Worm (Caenorhabditis elegans) whole organism, late embryonic: ENCODE results near the gene T22F7.4.
A peak's percentile ranks its signal among the peaks of the same experiment; 100 is the strongest.

Experiments
- C08G9.2 ChIP-seq: sonication (generic microtip); optimal IDR thresholded peaks from 2 replicates; lab custom pipeline; 2016; ENCODE audit warnings: mild to moderate bottlenecking, missing genetic modification characterization, moderate library complexity, missing compliant biosample characterization
- C38D4.7 ChIP-seq: fragments of 200-800 bp; sonication (Bioruptor generic); optimal IDR thresholded peaks from 2 replicates; lab custom pipeline; 2018; ENCODE audit warnings: mild to moderate bottlenecking, missing genetic modification characterization, moderate library complexity, missing compliant biosample characterization
- F13H6.1 ChIP-seq: sonication (generic microtip); optimal IDR thresholded peaks from 2 replicates; lab custom pipeline; 2016; ENCODE audit warnings: missing genetic modification characterization, missing compliant biosample characterization
- K02D7.2 ChIP-seq: sonication (generic microtip); optimal IDR thresholded peaks from 2 replicates; lab custom pipeline; 2017; ENCODE audit warnings: mild to moderate bottlenecking, missing genetic modification characterization, missing compliant biosample characterization
- K09A11.1 ChIP-seq: sonication (generic microtip); optimal IDR thresholded peaks from 2 replicates; lab custom pipeline; 2017; ENCODE audit warnings: antibody characterized with exemption, mild to moderate bottlenecking, missing genetic modification characterization, missing compliant biosample characterization; ENCODE audit not compliant: insufficient read depth
- T23F11.4 ChIP-seq: fragments of 200-800 bp; sonication (Bioruptor generic); optimal IDR thresholded peaks from 2 replicates; lab custom pipeline; 2018; ENCODE audit warnings: mild to moderate bottlenecking, missing genetic modification characterization, missing compliant biosample characterization
- Y22D7AL.16 ChIP-seq: sonication (generic microtip); optimal IDR thresholded peaks from 2 replicates; lab custom pipeline; 2016; ENCODE audit warnings: missing genetic modification characterization, missing compliant biosample characterization
- ahr-1 ChIP-seq: sonication (generic microtip); optimal IDR thresholded peaks from 2 replicates; lab custom pipeline; 2016; ENCODE audit warnings: missing genetic modification characterization, missing compliant biosample characterization
- ama-1 ChIP-seq: fragments of 150-350 bp; optimal IDR thresholded peaks from 2 replicates; lab custom pipeline; 2014
- ceh-14 ChIP-seq: sonication (generic microtip); optimal IDR thresholded peaks from 2 replicates; lab custom pipeline; 2016; ENCODE audit warnings: missing genotype, missing genetic modification characterization, missing compliant biosample characterization
- ceh-18 ChIP-seq: sonication (generic microtip); optimal IDR thresholded peaks from 2 replicates; lab custom pipeline; 2016; ENCODE audit warnings: missing genetic modification characterization, missing compliant biosample characterization
- ceh-2 ChIP-seq: sonication (generic microtip); optimal IDR thresholded peaks from 2 replicates; lab custom pipeline; 2016; ENCODE audit warnings: missing genotype, missing genetic modification characterization, missing compliant biosample characterization
- ceh-22 ChIP-seq: sonication (generic microtip); optimal IDR thresholded peaks from 2 replicates; lab custom pipeline; 2017; ENCODE audit warnings: missing biosample characterization, missing genetic modification characterization
- ceh-24 ChIP-seq: sonication (generic microtip); optimal IDR thresholded peaks from 2 replicates; lab custom pipeline; 2016; ENCODE audit warnings: mild to moderate bottlenecking, missing genetic modification characterization, missing compliant biosample characterization
- ceh-31 ChIP-seq: sonication (generic microtip); optimal IDR thresholded peaks from 2 replicates; lab custom pipeline; 2016; ENCODE audit warnings: missing genetic modification characterization, missing compliant biosample characterization
- ceh-34 ChIP-seq: sonication (generic microtip); optimal IDR thresholded peaks from 2 replicates; lab custom pipeline; 2016; ENCODE audit warnings: mild to moderate bottlenecking, missing genetic modification characterization, missing compliant biosample characterization
- ceh-45 ChIP-seq: fragments of 200-800 bp; sonication (Bioruptor generic); IDR thresholded peaks from 2 replicates; pipeline ENCODE4 v1.3.6; 2022; ENCODE audit warnings: missing genetic modification reagents, missing genetic modification characterization, missing compliant biosample characterization
- ceh-48 ChIP-seq: sonication (generic microtip); optimal IDR thresholded peaks from 2 replicates; lab custom pipeline; 2016; ENCODE audit warnings: missing genetic modification characterization, inconsistent platforms, missing compliant biosample characterization
- ceh-6 ChIP-seq: fragments of 200-800 bp; sonication (Bioruptor generic); optimal IDR thresholded peaks from 2 replicates; lab custom pipeline; 2018; ENCODE audit warnings: mild to moderate bottlenecking, missing genetic modification characterization, missing compliant biosample characterization
- ceh-9 ChIP-seq: sonication (generic microtip); optimal IDR thresholded peaks from 2 replicates; lab custom pipeline; 2016; ENCODE audit warnings: mild to moderate bottlenecking, missing genetic modification characterization, inconsistent platforms, missing compliant biosample characterization
- che-1 ChIP-seq: sonication (generic microtip); optimal IDR thresholded peaks from 2 replicates; lab custom pipeline; 2016; ENCODE audit warnings: mild to moderate bottlenecking, missing genetic modification characterization, missing compliant biosample characterization
- dmd-4 ChIP-seq: sonication (generic microtip); optimal IDR thresholded peaks from 2 replicates; lab custom pipeline; 2016; ENCODE audit warnings: borderline replicate concordance, missing genetic modification characterization, missing compliant biosample characterization
- elt-4 ChIP-seq: sonication (generic microtip); optimal IDR thresholded peaks from 2 replicates; lab custom pipeline; 2016; ENCODE audit warnings: missing genetic modification characterization, missing compliant biosample characterization
- ets-4 ChIP-seq: sonication (generic microtip); optimal IDR thresholded peaks from 2 replicates; lab custom pipeline; 2016; ENCODE audit warnings: missing genetic modification characterization, missing compliant biosample characterization
- fkh-10 ChIP-seq: fragments of 150-350 bp; optimal IDR thresholded peaks from 2 replicates; lab custom pipeline; 2014; ENCODE audit warnings: missing biosample characterization, missing genetic modification reagents, missing genetic modification characterization
- gmeb-2 ChIP-seq: sonication (generic microtip); optimal IDR thresholded peaks from 2 replicates; lab custom pipeline; 2016; ENCODE audit warnings: missing genetic modification characterization, inconsistent platforms, missing compliant biosample characterization
- hlh-13 ChIP-seq: fragments of 200-800 bp; sonication (Bioruptor generic); optimal IDR thresholded peaks from 2 replicates; lab custom pipeline; 2018; ENCODE audit warnings: mild to moderate bottlenecking, missing genetic modification characterization, missing compliant biosample characterization
- hlh-15 ChIP-seq: sonication (generic microtip); optimal IDR thresholded peaks from 2 replicates; lab custom pipeline; 2016; ENCODE audit warnings: missing genetic modification characterization, missing compliant biosample characterization
- hlh-6 ChIP-seq: sonication (generic microtip); optimal IDR thresholded peaks from 2 replicates; lab custom pipeline; 2016; ENCODE audit warnings: missing genotype, missing genetic modification characterization, missing compliant biosample characterization
- madf-2 ChIP-seq: sonication (generic microtip); optimal IDR thresholded peaks from 2 replicates; lab custom pipeline; 2017; ENCODE audit warnings: missing genetic modification characterization, missing compliant biosample characterization
- nfya-1 ChIP-seq: sonication (generic microtip); optimal IDR thresholded peaks from 2 replicates; lab custom pipeline; 2017; ENCODE audit warnings: missing genetic modification characterization, mild to moderate bottlenecking, missing compliant biosample characterization, antibody characterized with exemption, moderate library complexity
- nhr-11 ChIP-seq: fragments of 150-350 bp; optimal IDR thresholded peaks from 2 replicates; lab custom pipeline; 2014; ENCODE audit warnings: missing biosample characterization, missing genetic modification characterization
- pag-3 ChIP-seq: sonication (generic microtip); optimal IDR thresholded peaks from 2 replicates; lab custom pipeline; 2016; ENCODE audit warnings: missing compliant biosample characterization, missing genetic modification characterization, borderline replicate concordance
- pax-1 ChIP-seq: fragments of 150-350 bp; optimal IDR thresholded peaks from 2 replicates; lab custom pipeline; 2014; ENCODE audit warnings: missing biosample characterization, missing genetic modification characterization
- pha-2 ChIP-seq: sonication (generic microtip); optimal IDR thresholded peaks from 2 replicates; lab custom pipeline; 2017; ENCODE audit warnings: mild to moderate bottlenecking, missing genetic modification characterization, missing compliant biosample characterization
- pqm-1 ChIP-seq: sonication (generic microtip); optimal IDR thresholded peaks from 2 replicates; lab custom pipeline; 2016; ENCODE audit warnings: missing genetic modification characterization, missing compliant biosample characterization
- pros-1 ChIP-seq: fragments of 150-350 bp; optimal IDR thresholded peaks from 2 replicates; lab custom pipeline; 2014; ENCODE audit warnings: missing biosample characterization, missing genetic modification reagents, missing genetic modification characterization
- ref-2 ChIP-seq: sonication (generic microtip); optimal IDR thresholded peaks from 2 replicates; lab custom pipeline; 2016; ENCODE audit warnings: missing genetic modification characterization, missing compliant biosample characterization
- rnt-1 ChIP-seq: sonication (generic microtip); optimal IDR thresholded peaks from 2 replicates; lab custom pipeline; 2016; ENCODE audit warnings: missing genetic modification characterization, missing compliant biosample characterization
- sox-4 ChIP-seq: sonication (generic microtip); optimal IDR thresholded peaks from 2 replicates; lab custom pipeline; 2017; ENCODE audit warnings: mild to moderate bottlenecking, missing genetic modification characterization, inconsistent platforms, missing compliant biosample characterization
- syd-9 ChIP-seq: sonication (generic microtip); optimal IDR thresholded peaks from 2 replicates; lab custom pipeline; 2016; ENCODE audit warnings: mild to moderate bottlenecking, missing genetic modification characterization, moderate library complexity, missing compliant biosample characterization
- tbx-7 ChIP-seq: sonication (generic microtip); optimal IDR thresholded peaks from 2 replicates; lab custom pipeline; 2016; ENCODE audit warnings: missing genotype, missing genetic modification characterization, missing compliant biosample characterization
- ttx-3 ChIP-seq: sonication (generic microtip); optimal IDR thresholded peaks from 2 replicates; lab custom pipeline; 2016; ENCODE audit warnings: missing genetic modification reagents, missing genetic modification characterization, missing compliant biosample characterization
- unc-3 ChIP-seq, 2 experiments: fragments of 200-800 bp in 1 of 2; sonication (Bioruptor generic) in 1 of 2; sonication (generic microtip) in 1 of 2; conservative IDR thresholded peaks in 1 of 2; optimal IDR thresholded peaks in 1 of 2; 2 replicates each; pipeline versions ENCODE4 v1.3.6 to Lab custom; 2016 to 2022; ENCODE audit warnings: missing compliant biosample characterization in 2 of 2, missing genetic modification characterization in 2 of 2, missing genetic modification reagents in 1 of 2
- unc-42 ChIP-seq: sonication (generic microtip); optimal IDR thresholded peaks from 2 replicates; lab custom pipeline; 2016; ENCODE audit warnings: missing genotype, missing genetic modification characterization, missing compliant biosample characterization
- unc-55 ChIP-seq: sonication (generic microtip); optimal IDR thresholded peaks from 2 replicates; lab custom pipeline; 2017; ENCODE audit warnings: missing biosample characterization, missing genetic modification reagents, missing genetic modification characterization
- zip-5 ChIP-seq: sonication (generic microtip); optimal IDR thresholded peaks from 2 replicates; lab custom pipeline; 2016; ENCODE audit warnings: missing genetic modification characterization, missing compliant biosample characterization
- ztf-16 ChIP-seq: sonication (generic microtip); optimal IDR thresholded peaks from 2 replicates; lab custom pipeline; 2017; ENCODE audit warnings: missing genetic modification characterization, missing compliant biosample characterization

T22F7.4 gene

ce11 chrIII:535266-536107, 8.8 kb upstream of the T22F7.4 start (continued):
- peak; percentile 15 for TF ChIP-seq C08G9.2 (tag; lab: Kevin White, UChicago)
- TF ChIP-seq pros-1 (tag; lab: Kevin White, UChicago): no peak
- TF ChIP-seq che-1 (tag; lab: Kevin White, UChicago): peak; percentile 50
- TF ChIP-seq ceh-34: peak; percentile 39
- TF ChIP-seq madf-2 (tag; lab: Kevin White, UChicago): peak; percentile 64
- TF ChIP-seq ceh-6: peak; percentile 75
- TF ChIP-seq unc-55: no peak
- TF ChIP-seq K02D7.2: no peak
- TF ChIP-seq ceh-18: no peak
- peak; percentile 47 for TF ChIP-seq hlh-13 (GFP tag; lab: Kevin White, UChicago)
- TF ChIP-seq tbx-7 (tag; lab: Kevin White, UChicago): no peak
- TF ChIP-seq pha-2: peak; percentile 67
- peak; percentile 13 for TF ChIP-seq F13H6.1 (tag; lab: Kevin White, UChicago)
- peak; percentile 53 for TF ChIP-seq C38D4.7
- TF ChIP-seq ttx-3: peak; percentile 60
- peak; percentile 39; the same call in 1 of the 2 replicates for TF ChIP-seq ceh-45
- no peak for TF ChIP-seq dmd-4 (tag; lab: Kevin White, UChicago)
- TF ChIP-seq sox-4 (tag; lab: Kevin White, UChicago): peak; percentile 53
- TF ChIP-seq ceh-9: no peak
- TF ChIP-seq ceh-48: peak; percentile 48
- TF ChIP-seq ceh-31 (tag; lab: Kevin White, UChicago): peak; percentile 25
- no peak for TF ChIP-seq ztf-16 (tag; lab: Kevin White, UChicago)
- peak; percentile 50 for TF ChIP-seq ceh-24 (tag; lab: Kevin White, UChicago)
- TF ChIP-seq nhr-11 (tag; lab: Kevin White, UChicago): no peak
- peak; percentile 30 for TF ChIP-seq ets-4
- TF ChIP-seq rnt-1: no peak
- peak; percentile 66 for TF ChIP-seq K09A11.1 (tag; lab: Kevin White, UChicago)
- TF ChIP-seq ceh-22 (tag; lab: Kevin White, UChicago): no peak
- peak; percentile 28 for TF ChIP-seq hlh-15
- TF ChIP-seq unc-3 (GFP tag; conservative IDR thresholded peaks at IDR 0.05; lab: Robert Waterston, UW): peak; percentile 23; the same call in 1 of the 2 replicates
- TF ChIP-seq unc-3 (tag; optimal IDR thresholded peaks at IDR 0.05; lab: Kevin White, UChicago): peak; percentile 67
- peak; percentile 27 for TF ChIP-seq hlh-6 (tag; lab: Kevin White, UChicago)
- no peak for TF ChIP-seq pag-3 (tag; lab: Kevin White, UChicago)
- TF ChIP-seq ahr-1: peak; percentile 37
- TF ChIP-seq ceh-14 (tag; lab: Kevin White, UChicago): peak; percentile 56
- peak; percentile 24 for TF ChIP-seq Y22D7AL.16 (tag; lab: Kevin White, UChicago)
- TF ChIP-seq nfya-1 (tag; lab: Kevin White, UChicago): peak; percentile 29
- peak; percentile 42 for TF ChIP-seq zip-5
- TF ChIP-seq pqm-1 (tag; lab: Kevin White, UChicago): no peak
- TF ChIP-seq syd-9: peak; percentile 51
- TF ChIP-seq ama-1 (lab: Kevin White, UChicago): no peak
- TF ChIP-seq pax-1 (tag; lab: Kevin White, UChicago): no peak
- no peak for TF ChIP-seq ceh-2
- TF ChIP-seq T23F11.4 (GFP tag; lab: Kevin White, UChicago): peak; percentile 58
- no peak for TF ChIP-seq unc-42 (tag; lab: Kevin White, UChicago)
- TF ChIP-seq ref-2 (tag; lab: Kevin White, UChicago): peak; percentile 60
- TF ChIP-seq fkh-10 (GFP tag; lab: Kevin White, UChicago): no peak
- TF ChIP-seq gmeb-2 (tag; lab: Kevin White, UChicago): peak; percentile 67
- no peak for TF ChIP-seq elt-4 (tag; lab: Kevin White, UChicago)
